Worm (Caenorhabditis elegans) whole organism, L1 larva: ENCODE measurements around the gene tnt-2.

ENCODE experiments used
- C04F5.9 ChIP-seq: sonication (generic microtip); optimal IDR thresholded peaks from 2 replicates; lab custom pipeline; 2016; ENCODE audit warnings: missing genetic modification characterization, missing compliant biosample characterization
- C16A3.4 ChIP-seq: fragments of 150-350 bp; optimal IDR thresholded peaks from 2 replicates; lab custom pipeline; 2014; ENCODE audit warnings: missing biosample characterization, missing genetic modification characterization
- C34B4.2 ChIP-seq: sonication (generic microtip); optimal IDR thresholded peaks from 2 replicates; lab custom pipeline; 2017; ENCODE audit warnings: mild to moderate bottlenecking, missing genetic modification characterization, missing compliant biosample characterization
- Y116A8C.19 ChIP-seq: sonication (generic microtip); optimal IDR thresholded peaks from 2 replicates; lab custom pipeline; 2016; ENCODE audit warnings: missing compliant biosample characterization, missing genetic modification characterization, borderline replicate concordance
- aha-1 ChIP-seq: fragments of 150-350 bp; optimal IDR thresholded peaks from 2 replicates; lab custom pipeline; 2014; ENCODE audit warnings: missing biosample characterization, missing genetic modification characterization
- ama-1 ChIP-seq: fragments of 150-350 bp; optimal IDR thresholded peaks from 2 replicates; lab custom pipeline; 2014
- blmp-1 ChIP-seq: fragments of 150-350 bp; optimal IDR thresholded peaks from 2 replicates; lab custom pipeline; 2014; ENCODE audit warnings: missing biosample characterization, missing genetic modification characterization
- ceh-82 ChIP-seq, 3 experiments: fragments of 150-350 bp in 1 of 3; sonication (generic microtip) in 2 of 3; optimal IDR thresholded peaks; 2 replicates each; lab custom pipeline; 2014 to 2017; ENCODE audit warnings: missing biosample characterization in 3 of 3, missing genetic modification characterization in 3 of 3
- ces-1 ChIP-seq: fragments of 150-350 bp; optimal IDR thresholded peaks from 2 replicates; lab custom pipeline; 2014; ENCODE audit warnings: missing biosample characterization, missing genetic modification reagents, missing genetic modification characterization
- dpl-1 ChIP-seq, 3 experiments: fragments of 150-350 bp in 2 of 3; sonication (generic microtip) in 1 of 3; optimal IDR thresholded peaks; 2 replicates each; lab custom pipeline; 2014 to 2017; ENCODE audit warnings: missing biosample characterization in 3 of 3, missing genetic modification characterization in 3 of 3, missing genetic modification reagents in 3 of 3
- egl-13 ChIP-seq: sonication (generic microtip); optimal IDR thresholded peaks from 2 replicates; lab custom pipeline; 2016; ENCODE audit warnings: missing genotype, missing genetic modification reagents, missing genetic modification characterization, missing compliant biosample characterization
- egl-27 ChIP-seq, 2 experiments: fragments of 150-350 bp in 1 of 2; sonication (generic microtip); optimal IDR thresholded peaks; 3 replicates each; lab custom pipeline; 2017 to 2018; ENCODE audit warnings: missing biosample characterization in 2 of 2, missing genetic modification characterization in 2 of 2, missing genetic modification reagents in 2 of 2
- elt-2 ChIP-seq: sonication (generic microtip); optimal IDR thresholded peaks from 2 replicates; lab custom pipeline; 2016; ENCODE audit warnings: missing genetic modification characterization, mild to moderate bottlenecking, inconsistent platforms, missing compliant biosample characterization, missing genetic modification reagents
- fos-1 ChIP-seq: fragments of 150-350 bp; optimal IDR thresholded peaks from 2 replicates; lab custom pipeline; 2014; ENCODE audit warnings: missing biosample characterization, missing genetic modification characterization
- grh-1 ChIP-seq: fragments of 200-800 bp; sonication (Bioruptor generic); IDR thresholded peaks from 2 replicates; pipeline ENCODE4 v1.3.6; 2022; ENCODE audit warnings: missing genetic modification reagents, missing genetic modification characterization, missing compliant biosample characterization
- hlh-4 ChIP-seq: sonication (generic microtip); optimal IDR thresholded peaks from 2 replicates; lab custom pipeline; 2016; ENCODE audit warnings: mild to moderate bottlenecking, missing genetic modification characterization, missing compliant biosample characterization
- isw-1 ChIP-seq: fragments of 200-800 bp; sonication (Bioruptor generic); IDR thresholded peaks from 2 replicates; pipeline ENCODE4 v1.3.6; 2022; ENCODE audit warnings: missing genetic modification characterization, missing compliant biosample characterization
- lin-13 ChIP-seq: fragments of 150-350 bp; optimal IDR thresholded peaks from 2 replicates; lab custom pipeline; 2014; ENCODE audit warnings: missing biosample characterization, missing genetic modification reagents, missing genetic modification characterization
- lin-15B ChIP-seq: fragments of 150-350 bp; sonication (generic microtip); optimal IDR thresholded peaks from 3 replicates; lab custom pipeline; 2014; ENCODE audit warnings: missing biosample characterization, missing genetic modification characterization
- lin-39 ChIP-seq: fragments of 150-350 bp; optimal IDR thresholded peaks from 2 replicates; lab custom pipeline; 2014; ENCODE audit warnings: missing biosample characterization, missing genetic modification reagents, missing genetic modification characterization
- lir-3 ChIP-seq: sonication (generic microtip); optimal IDR thresholded peaks from 2 replicates; lab custom pipeline; 2016; ENCODE audit warnings: mild to moderate bottlenecking, missing genetic modification characterization, moderate library complexity, missing compliant biosample characterization; ENCODE audit not compliant: poor library complexity
- mab-9 ChIP-seq: fragments of 200-800 bp; sonication (Bioruptor generic); IDR thresholded peaks from 2 replicates; pipeline ENCODE4 v1.3.6; 2022; ENCODE audit warnings: missing genetic modification reagents, missing genetic modification characterization, missing compliant biosample characterization
- mdl-1 ChIP-seq, 2 experiments: fragments of 150-350 bp; optimal IDR thresholded peaks; 2 replicates each; lab custom pipeline; 2014 to 2017; ENCODE audit warnings: missing biosample characterization in 2 of 2, missing genetic modification characterization in 2 of 2, inconsistent platforms in 1 of 2
- mef-2 ChIP-seq: fragments of 150-350 bp; optimal IDR thresholded peaks from 2 replicates; lab custom pipeline; 2014; ENCODE audit warnings: missing biosample characterization, missing genetic modification characterization
- mep-1 ChIP-seq: fragments of 150-350 bp; optimal IDR thresholded peaks from 2 replicates; lab custom pipeline; 2014; ENCODE audit warnings: missing biosample characterization, missing genetic modification characterization
- nhr-20 ChIP-seq: sonication (generic microtip); optimal IDR thresholded peaks from 2 replicates; lab custom pipeline; 2016; ENCODE audit warnings: mild to moderate bottlenecking, missing genetic modification characterization, missing compliant biosample characterization
- nhr-237 ChIP-seq: fragments of 150-350 bp; optimal IDR thresholded peaks from 2 replicates; lab custom pipeline; 2014; ENCODE audit warnings: missing biosample characterization, missing genetic modification characterization
- nhr-76 ChIP-seq: sonication (generic microtip); optimal IDR thresholded peaks from 2 replicates; lab custom pipeline; 2017; ENCODE audit warnings: missing biosample characterization, missing genetic modification characterization
- nhr-77 ChIP-seq: fragments of 150-350 bp; optimal IDR thresholded peaks from 2 replicates; lab custom pipeline; 2014; ENCODE audit warnings: missing biosample characterization, missing genetic modification characterization
- nhr-85 ChIP-seq: sonication (generic microtip); peaks from one replicate; lab custom pipeline; 2016; ENCODE audit warnings: missing genetic modification characterization, inconsistent platforms, missing compliant biosample characterization
- nhr-90 ChIP-seq: sonication (generic microtip); optimal IDR thresholded peaks from 2 replicates; lab custom pipeline; 2016; ENCODE audit warnings: mild to moderate bottlenecking, missing genetic modification characterization, missing compliant biosample characterization; ENCODE audit not compliant: poor library complexity
- pax-3 ChIP-seq: fragments of 200-800 bp; sonication (Bioruptor generic); optimal IDR thresholded peaks from 2 replicates; lab custom pipeline; 2018; ENCODE audit warnings: mild to moderate bottlenecking, missing genetic modification characterization, moderate library complexity, missing compliant biosample characterization
- pqm-1 ChIP-seq: sonication (generic microtip); optimal IDR thresholded peaks from 3 replicates; lab custom pipeline; 2017; ENCODE audit warnings: missing biosample characterization, missing genetic modification characterization
- rnt-1 ChIP-seq: sonication (generic microtip); optimal IDR thresholded peaks from 2 replicates; lab custom pipeline; 2016; ENCODE audit warnings: mild to moderate bottlenecking, missing genetic modification characterization, moderate library complexity, missing compliant biosample characterization
- skn-1 ChIP-seq: fragments of 150-350 bp; optimal IDR thresholded peaks from 2 replicates; lab custom pipeline; 2014; ENCODE audit warnings: missing biosample characterization, missing genetic modification characterization
- snpc-4 ChIP-seq: fragments of 150-350 bp; optimal IDR thresholded peaks from 2 replicates; lab custom pipeline; 2014; ENCODE audit warnings: missing biosample characterization, missing genetic modification characterization
- sox-4 ChIP-seq: sonication (generic microtip); optimal IDR thresholded peaks from 2 replicates; lab custom pipeline; 2016; ENCODE audit warnings: missing genetic modification characterization, missing compliant biosample characterization
- sptf-1 ChIP-seq: fragments of 150-350 bp; optimal IDR thresholded peaks from 2 replicates; lab custom pipeline; 2014; ENCODE audit warnings: missing biosample characterization, missing genetic modification characterization
- sup-37 ChIP-seq: fragments of 200-800 bp; sonication (Bioruptor generic); optimal IDR thresholded peaks from 2 replicates; lab custom pipeline; 2018; ENCODE audit warnings: mild to moderate bottlenecking, missing genetic modification characterization, missing compliant biosample characterization
- swsn-7 ChIP-seq: sonication (generic microtip); optimal IDR thresholded peaks from 2 replicates; lab custom pipeline; 2016; ENCODE audit warnings: missing genetic modification characterization, missing compliant biosample characterization
- tbx-2 ChIP-seq: sonication (generic microtip); optimal IDR thresholded peaks from 2 replicates; lab custom pipeline; 2016; ENCODE audit warnings: missing genetic modification characterization, missing compliant biosample characterization
- tlp-1 ChIP-seq: fragments of 150-350 bp; optimal IDR thresholded peaks from 2 replicates; lab custom pipeline; 2014; ENCODE audit warnings: missing biosample characterization, missing genetic modification characterization
- unc-130 ChIP-seq: fragments of 150-350 bp; optimal IDR thresholded peaks from 2 replicates; lab custom pipeline; 2017; ENCODE audit warnings: missing biosample characterization, missing genetic modification characterization, inconsistent platforms
- unc-30 ChIP-seq: sonication (generic microtip); optimal IDR thresholded peaks from 2 replicates; lab custom pipeline; 2017; ENCODE audit warnings: missing biosample characterization, missing genetic modification characterization
- unc-62 ChIP-seq: fragments of 150-350 bp; optimal IDR thresholded peaks from 2 replicates; lab custom pipeline; 2014; ENCODE audit warnings: missing biosample characterization, missing genetic modification reagents, missing genetic modification characterization
- vab-15 ChIP-seq: sonication (generic microtip); optimal IDR thresholded peaks from 2 replicates; lab custom pipeline; 2017; ENCODE audit warnings: missing genotype, mild to moderate bottlenecking, missing genetic modification characterization, missing compliant biosample characterization
- zip-4 ChIP-seq: fragments of 200-800 bp; sonication (Bioruptor generic); optimal IDR thresholded peaks from 2 replicates; lab custom pipeline; 2018; ENCODE audit warnings: mild to moderate bottlenecking, missing genetic modification characterization, moderate library complexity, missing compliant biosample characterization

tnt-2 gene

ce11 chrX:8676088-8676779, 47.1 kb downstream of the tnt-2 start (continued):
- no peak for TF ChIP-seq lir-3 (tag; lab: Kevin White, UChicago)
- no peak for TF ChIP-seq unc-30 (tag; lab: Kevin White, UChicago)
- TF ChIP-seq nhr-77 (tag; lab: Kevin White, UChicago) = no peak
- no peak for TF ChIP-seq ama-1 (lab: Kevin White, UChicago)

ce11 chrX:8675151-8675550, 48.2 kb downstream of the tnt-2 start:
- TF ChIP-seq skn-1 (tag; lab: Kevin White, UChicago) = no peak
- TF ChIP-seq mef-2 (tag; lab: Kevin White, UChicago) = no peak
- no peak for TF ChIP-seq C34B4.2 (tag; lab: Kevin White, UChicago)
- TF ChIP-seq lin-15B = no peak
- no peak for TF ChIP-seq C04F5.9 (tag; lab: Kevin White, UChicago)
- TF ChIP-seq zip-4 (GFP tag; lab: Kevin White, UChicago) = no peak
- no peak for TF ChIP-seq mdl-1 (tag; optimal IDR thresholded peaks at IDR 0.05; lab: Kevin White, UChicago)
- TF ChIP-seq sptf-1 (tag; lab: Kevin White, UChicago) = no peak
- no peak for TF ChIP-seq pqm-1 (tag; lab: Kevin White, UChicago)
- no peak for TF ChIP-seq Y116A8C.19 (tag; lab: Kevin White, UChicago)
- no peak for TF ChIP-seq nhr-20 (tag; lab: Kevin White, UChicago)
- no peak for TF ChIP-seq vab-15 (tag; lab: Kevin White, UChicago)
- TF ChIP-seq nhr-237 (tag; lab: Kevin White, UChicago) = no peak
- TF ChIP-seq swsn-7 (tag; lab: Kevin White, UChicago) = no peak
- no peak for TF ChIP-seq mep-1 (tag; lab: Kevin White, UChicago)
- TF ChIP-seq hlh-4 (tag; lab: Kevin White, UChicago) = no peak
- TF ChIP-seq nhr-90 (tag; lab: Kevin White, UChicago) = no peak

- no peak for TF ChIP-seq tlp-1 (tag; lab: Kevin White, UChicago)
- TF ChIP-seq ceh-82 (tag; optimal IDR thresholded peaks at IDR 0.05; lab: Kevin White, UChicago) = no peak
- TF ChIP-seq blmp-1 (tag; lab: Kevin White, UChicago) = peak; percentile 15
- TF ChIP-seq isw-1 (GFP tag; lab: Robert Waterston, UW) = no peak
- no peak for TF ChIP-seq aha-1 (tag; lab: Kevin White, UChicago)
- TF ChIP-seq lin-39 = no peak
- TF ChIP-seq grh-1 (GFP tag; lab: Robert Waterston, UW) = peak; percentile 37; the same call in 1 of the 2 replicates
- TF ChIP-seq sox-4 (tag; lab: Kevin White, UChicago) = no peak
- TF ChIP-seq mab-9 (GFP tag; lab: Robert Waterston, UW) = no peak
- TF ChIP-seq tbx-2 (tag; lab: Kevin White, UChicago) = peak; percentile 66
- TF ChIP-seq nhr-20 (tag; lab: Kevin White, UChicago) = peak; percentile 94
- no peak for TF ChIP-seq vab-15 (tag; lab: Kevin White, UChicago)
- TF ChIP-seq elt-2 (tag; lab: Kevin White, UChicago) = peak; percentile 88
- TF ChIP-seq hlh-4 (tag; lab: Kevin White, UChicago) = no peak
- TF ChIP-seq unc-62 = no peak
- no peak for TF ChIP-seq pax-3
- TF ChIP-seq ces-1 = no peak
- peak; percentile 98 for TF ChIP-seq nhr-85
- peak; percentile 3 for TF ChIP-seq swsn-7 (tag; lab: Kevin White, UChicago)
- no peak for TF ChIP-seq mef-2 (tag; lab: Kevin White, UChicago)
- TF ChIP-seq rnt-1 (tag; lab: Kevin White, UChicago) = no peak
- TF ChIP-seq C16A3.4 = peak; percentile 5
- no peak for TF ChIP-seq egl-27 (tag; optimal IDR thresholded peaks at IDR 0.05; lab: Kevin White, UChicago)
- TF ChIP-seq sup-37 (GFP tag; lab: Kevin White, UChicago) = no peak
- no peak for TF ChIP-seq lin-13 (GFP tag; lab: Kevin White, UChicago)
- no peak for TF ChIP-seq egl-13 (tag; lab: Kevin White, UChicago)
- TF ChIP-seq C04F5.9 (tag; lab: Kevin White, UChicago) = no peak
- peak; percentile 47 for TF ChIP-seq mep-1 (tag; lab: Kevin White, UChicago)
- no peak for TF ChIP-seq fos-1 (tag; lab: Kevin White, UChicago)
- peak in 2 of 3 experiments; percentile 14 to 39 for TF ChIP-seq dpl-1 (GFP tag; optimal IDR thresholded peaks at IDR 0.05; lab: Kevin White, UChicago)
- TF ChIP-seq nhr-76 = no peak
- TF ChIP-seq ama-1 (lab: Kevin White, UChicago) = no peak
- peak in 1 of 2 experiments; percentile 88 for TF ChIP-seq mdl-1 (tag; optimal IDR thresholded peaks at IDR 0.05; lab: Kevin White, UChicago)
- TF ChIP-seq snpc-4 = no peak
- peak; percentile 3 for TF ChIP-seq unc-130 (tag; lab: Kevin White, UChicago)
- TF ChIP-seq sptf-1 (tag; lab: Kevin White, UChicago) = no peak
- no peak for TF ChIP-seq nhr-237 (tag; lab: Kevin White, UChicago)
These were observed 48.8 kb downstream of the tnt-2 start for ce11 chrX:8674514-8674913.
